In the genomic region with DNA sequence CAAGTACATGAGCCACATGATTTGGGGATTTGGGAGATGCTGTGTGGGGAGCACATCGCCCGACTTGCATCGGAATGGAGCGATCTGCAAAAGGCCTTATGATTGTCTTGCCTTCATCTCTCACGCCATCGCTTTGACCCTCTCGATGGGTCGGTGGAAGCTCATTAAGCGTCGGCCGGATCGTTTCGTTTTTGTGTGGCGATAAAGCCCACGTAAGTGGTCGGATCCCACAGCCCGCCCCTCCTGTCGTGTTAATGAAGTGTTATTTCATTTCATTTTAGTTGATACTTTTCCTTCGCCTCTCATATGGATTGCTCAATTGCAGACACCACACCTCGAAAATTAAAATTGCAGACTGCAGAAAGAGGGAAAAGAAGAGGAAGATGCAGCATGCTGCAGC, we compare ENCODE assay signal across 2 fruit fly cellular contexts.
TF ChIP-seq lines count a peak whose summit lies in the region.

No protein-coding gene starts in this region.

- no peak for TF ChIP-seq CTCF in whole organism, embryonic (GFP tag; optimal IDR thresholded peaks at IDR 0.05; lab: Kevin White, UChicago)

TF ChIP-seq in whole organism, embryonic, 481 proteins besides CTCF, POLR2A, EP300 and RAD21:
- no peak for TF ChIP-seq CG17186 (GFP tag; optimal IDR thresholded peaks at IDR 0.05; lab: Kevin White, UChicago)
- no peak for TF ChIP-seq dimm (GFP tag; IDR thresholded peaks at IDR 0.05; lab: Robert Waterston, UW)
- TF ChIP-seq Nf-YB (GFP tag; optimal IDR thresholded peaks at IDR 0.05; lab: Kevin White, UChicago): no peak
- TF ChIP-seq Awh (GFP tag; IDR thresholded peaks at IDR 0.05; lab: Robert Waterston, UW): peak; percentile 74
- peak; percentile 59; the same call in 2 of the 3 replicates for TF ChIP-seq sr (GFP tag; IDR thresholded peaks at IDR 0.05; lab: Robert Waterston, UW)
- no peak for TF ChIP-seq CG3065 (GFP tag; optimal IDR thresholded peaks at IDR 0.05; lab: Kevin White, UChicago)

TF ChIP-seq in whole organism, prepupa, 60 proteins besides CTCF, POLR2A, EP300 and RAD21:
- TF ChIP-seq CG6792 (GFP tag; optimal IDR thresholded peaks at IDR 0.05; lab: Kevin White, UChicago) (no peak), Smox (GFP tag; optimal IDR thresholded peaks at IDR 0.05; lab: Kevin White, UChicago) (no peak), CG8319 (GFP tag; optimal IDR thresholded peaks at IDR 0.05; lab: Kevin White, UChicago) (no peak), CG8632 (GFP tag; optimal IDR thresholded peaks at IDR 0.05; lab: Kevin White, UChicago) (no peak), Eip78C (GFP tag; lab: Kevin White, UChicago) (peak; percentile 46), Ets96B (tag; optimal IDR thresholded peaks at IDR 0.05; lab: Kevin White, UChicago) (no peak), CG34406 (GFP tag; optimal IDR thresholded peaks at IDR 0.05; lab: Kevin White, UChicago) (no peak), CG32006 (GFP tag; optimal IDR thresholded peaks at IDR 0.05; lab: Kevin White, UChicago) (no peak), fd85E (GFP tag; optimal IDR thresholded peaks at IDR 0.05; lab: Kevin White, UChicago) (no peak), CG11902 (GFP tag; optimal IDR thresholded peaks at IDR 0.05; lab: Kevin White, UChicago) (no peak), Ets21C (GFP tag; optimal IDR thresholded peaks at IDR 0.05; lab: Kevin White, UChicago) (no peak), svp (GFP tag; lab: Kevin White, UChicago) (peak; percentile 91), Lpt (GFP tag; optimal IDR thresholded peaks at IDR 0.05; lab: Kevin White, UChicago) (no peak), vri (GFP tag; optimal IDR thresholded peaks at IDR 0.05; lab: Kevin White, UChicago) (no peak)
TF ChIP-seq in whole organism, prepupa: peak in this region for 2.
